Worm (Caenorhabditis elegans) whole organism, L4 larva: ENCODE results near the gene T22D1.1.

Source experiments
- F26F4.8 ChIP-seq: fragments of 200-800 bp; sonication (Bioruptor generic); conservative IDR thresholded peaks from 2 replicates; pipeline ENCODE4 v1.3.6; 2022; ENCODE audit warnings: missing genetic modification characterization, missing compliant biosample characterization
- F37D6.2 ChIP-seq: sonication (generic microtip); optimal IDR thresholded peaks from 2 replicates; lab custom pipeline; 2016; ENCODE audit warnings: mild to moderate bottlenecking, missing genetic modification characterization, missing compliant biosample characterization
- F44E2.7 ChIP-seq: fragments of 200-800 bp; sonication (Bioruptor generic); IDR thresholded peaks from 2 replicates; pipeline ENCODE4 v2.1.2; 2022; ENCODE audit warnings: missing genetic modification characterization, missing compliant biosample characterization
- F49E8.2 ChIP-seq: sonication (generic microtip); optimal IDR thresholded peaks from 2 replicates; lab custom pipeline; 2016; ENCODE audit warnings: missing compliant biosample characterization, mild to moderate bottlenecking, missing genetic modification characterization, borderline replicate concordance
- R02D3.7 ChIP-seq: fragments of 150-350 bp; sonication (generic microtip); optimal IDR thresholded peaks from 3 replicates; lab custom pipeline; 2014; ENCODE audit warnings: missing biosample characterization, missing genetic modification characterization
- T20F7.1 ChIP-seq: fragments of 200-800 bp; sonication (Bioruptor generic); optimal IDR thresholded peaks from 2 replicates; lab custom pipeline; 2018; ENCODE audit warnings: mild to moderate bottlenecking, missing genetic modification characterization, missing compliant biosample characterization
- T26A8.4 ChIP-seq: fragments of 200-800 bp; sonication (Bioruptor generic); IDR thresholded peaks from 2 replicates; pipeline ENCODE4 v1.3.6; 2022; ENCODE audit warnings: missing genetic modification characterization, missing compliant biosample characterization
- Y48G9A.11 ChIP-seq: fragments of 200-800 bp; sonication (Bioruptor generic); IDR thresholded peaks from 2 replicates; pipeline ENCODE4 v1.3.6; 2022; ENCODE audit warnings: missing genetic modification reagents, missing genetic modification characterization, missing compliant biosample characterization
- Y5F2A.4 ChIP-seq: fragments of 200-800 bp; sonication (Bioruptor generic); optimal IDR thresholded peaks from 2 replicates; lab custom pipeline; 2018; ENCODE audit warnings: mild to moderate bottlenecking, missing genetic modification characterization, missing compliant biosample characterization
- ZK337.2 ChIP-seq: fragments of 200-800 bp; sonication (Bioruptor generic); IDR thresholded peaks from 2 replicates; pipeline ENCODE4 v1.3.6; 2022; ENCODE audit warnings: missing genetic modification reagents, missing genetic modification characterization, missing compliant biosample characterization
- aly-2 ChIP-seq: sonication (generic microtip); optimal IDR thresholded peaks from 2 replicates; lab custom pipeline; 2018; ENCODE audit warnings: missing biosample characterization, missing genetic modification characterization
- ama-1 ChIP-seq: fragments of 150-350 bp; optimal IDR thresholded peaks from 2 replicates; lab custom pipeline; 2014; ENCODE audit warnings: inconsistent platforms, mixed read lengths
- arid-1 ChIP-seq: fragments of 200-800 bp; sonication (Bioruptor generic); conservative IDR thresholded peaks from 2 replicates; pipeline ENCODE4 v1.3.6; 2022; ENCODE audit warnings: missing genetic modification reagents, missing genetic modification characterization, missing compliant biosample characterization
- attf-4 ChIP-seq: sonication (generic microtip); optimal IDR thresholded peaks from 3 replicates; lab custom pipeline; 2017; ENCODE audit warnings: missing biosample characterization, missing genetic modification characterization
- ceh-28 ChIP-seq: fragments of 150-350 bp; optimal IDR thresholded peaks from 2 replicates; lab custom pipeline; 2014; ENCODE audit warnings: missing biosample characterization, missing genetic modification reagents, missing genetic modification characterization
- ceh-82 ChIP-seq: sonication (generic microtip); optimal IDR thresholded peaks from 2 replicates; lab custom pipeline; 2017; ENCODE audit warnings: missing biosample characterization, missing genetic modification characterization
- cey-2 ChIP-seq: sonication (generic microtip); optimal IDR thresholded peaks from 3 replicates; lab custom pipeline; 2017; ENCODE audit warnings: missing genetic modification characterization, mild to moderate bottlenecking, missing compliant biosample characterization, antibody characterized with exemption, borderline replicate concordance; ENCODE audit not compliant: insufficient read depth
- ctbp-1 ChIP-seq: fragments of 200-800 bp; sonication (Bioruptor generic); IDR thresholded peaks from 2 replicates; pipeline ENCODE4 v1.3.6; 2022; ENCODE audit warnings: missing genetic modification reagents, missing genetic modification characterization, missing compliant biosample characterization
- dmd-6 ChIP-seq: fragments of 200-800 bp; sonication (Bioruptor generic); IDR thresholded peaks from 2 replicates; pipeline ENCODE4 v1.3.6; 2022; ENCODE audit warnings: missing genetic modification reagents, missing genetic modification characterization, missing compliant biosample characterization
- dve-1 ChIP-seq: sonication (generic microtip); optimal IDR thresholded peaks from 2 replicates; lab custom pipeline; 2017; ENCODE audit warnings: antibody characterized with exemption, mild to moderate bottlenecking, missing genetic modification characterization, missing compliant biosample characterization; ENCODE audit not compliant: insufficient read depth
- hmg-1.1 ChIP-seq: fragments of 200-800 bp; sonication (Bioruptor generic); IDR thresholded peaks from 2 replicates; pipeline ENCODE4 v1.3.6; 2022; ENCODE audit warnings: missing genetic modification reagents, missing genetic modification characterization, missing compliant biosample characterization
- jun-1 ChIP-seq: fragments of 150-350 bp; optimal IDR thresholded peaks from 2 replicates; lab custom pipeline; 2014; ENCODE audit warnings: missing biosample characterization, missing genetic modification reagents, missing genetic modification characterization
- lin-13 ChIP-seq: fragments of 150-350 bp; optimal IDR thresholded peaks from 2 replicates; lab custom pipeline; 2014; ENCODE audit warnings: missing biosample characterization, missing genetic modification reagents, missing genetic modification characterization
- lin-38 ChIP-seq: fragments of 200-800 bp; sonication (Bioruptor generic); IDR thresholded peaks from 2 replicates; pipeline ENCODE4 v1.3.6; 2022; ENCODE audit warnings: missing genetic modification reagents, missing genetic modification characterization, missing compliant biosample characterization
- lsy-2 ChIP-seq, 2 experiments: fragments of 150-350 bp in 1 of 2; sonication (generic microtip) in 1 of 2; optimal IDR thresholded peaks; 2 replicates each; lab custom pipeline; 2014 to 2017; ENCODE audit warnings: missing biosample characterization in 2 of 2, missing genetic modification characterization in 2 of 2
- mdt-29 ChIP-seq: fragments of 200-800 bp; sonication (Bioruptor generic); IDR thresholded peaks from 2 replicates; pipeline ENCODE4 v1.3.6; 2022; ENCODE audit warnings: missing genetic modification reagents, missing genetic modification characterization, missing compliant biosample characterization
- nhr-102 ChIP-seq: sonication (generic microtip); optimal IDR thresholded peaks from 2 replicates; lab custom pipeline; 2016; ENCODE audit warnings: mild to moderate bottlenecking, missing genetic modification characterization, moderate library complexity, missing compliant biosample characterization
- nhr-237 ChIP-seq: sonication (generic microtip); optimal IDR thresholded peaks from 2 replicates; lab custom pipeline; 2017; ENCODE audit warnings: missing biosample characterization, missing genetic modification characterization
- nhr-25 ChIP-seq: sonication (generic microtip); optimal IDR thresholded peaks from 2 replicates; lab custom pipeline; 2017; ENCODE audit warnings: missing genetic modification characterization, mild to moderate bottlenecking, missing compliant biosample characterization, antibody characterized with exemption, moderate library complexity, borderline replicate concordance; ENCODE audit not compliant: insufficient read depth
- nhr-41 ChIP-seq: fragments of 200-800 bp; sonication (Bioruptor generic); IDR thresholded peaks from 2 replicates; pipeline ENCODE4 v1.3.6; 2022; ENCODE audit warnings: missing genetic modification reagents, missing genetic modification characterization, missing compliant biosample characterization
- nhr-42 ChIP-seq: fragments of 200-800 bp; sonication (Bioruptor generic); IDR thresholded peaks from 2 replicates; pipeline ENCODE4 v1.3.6; 2022; ENCODE audit warnings: missing genetic modification characterization, missing compliant biosample characterization
- nhr-48 ChIP-seq: sonication (generic microtip); optimal IDR thresholded peaks from 2 replicates; lab custom pipeline; 2016; ENCODE audit warnings: mild to moderate bottlenecking, missing genetic modification characterization, missing compliant biosample characterization
- pha-4 ChIP-seq, 2 experiments: fragments of 150-350 bp in 1 of 2; fragments of 200-800 bp in 1 of 2; sonication (Bioruptor generic) in 1 of 2; IDR thresholded peaks in 1 of 2; optimal IDR thresholded peaks in 1 of 2; 2 replicates each; pipeline versions ENCODE4 v1.3.6 to Lab custom; 2014 to 2022; ENCODE audit warnings: missing genetic modification characterization in 2 of 2, missing genetic modification reagents in 2 of 2, missing biosample characterization in 1 of 2, missing compliant biosample characterization in 1 of 2
- php-3 ChIP-seq: fragments of 200-800 bp; sonication (Bioruptor generic); IDR thresholded peaks from 2 replicates; pipeline ENCODE4 v1.3.6; 2022; ENCODE audit warnings: missing genetic modification reagents, missing genetic modification characterization, missing compliant biosample characterization
- set-16 ChIP-seq: fragments of 200-800 bp; sonication (Bioruptor generic); IDR thresholded peaks from 2 replicates; pipeline ENCODE4 v1.3.6; 2022; ENCODE audit warnings: missing genetic modification reagents, missing genetic modification characterization, missing compliant biosample characterization
- snpc-1.2 ChIP-seq: fragments of 200-800 bp; sonication (Bioruptor generic); IDR thresholded peaks from 2 replicates; pipeline ENCODE4 v1.3.6; 2022; ENCODE audit warnings: missing genetic modification reagents, missing genetic modification characterization, missing compliant biosample characterization
- snpc-4 ChIP-seq: fragments of 150-350 bp; optimal IDR thresholded peaks from 2 replicates; lab custom pipeline; 2014; ENCODE audit warnings: missing biosample characterization, missing genetic modification characterization
- tra-1 ChIP-seq: fragments of 200-800 bp; sonication (Bioruptor generic); IDR thresholded peaks from 2 replicates; pipeline ENCODE4 v1.3.6; 2022; ENCODE audit warnings: missing genetic modification reagents, missing genetic modification characterization, missing compliant biosample characterization
- vab-7 ChIP-seq: fragments of 200-800 bp; sonication (Bioruptor generic); IDR thresholded peaks from 2 replicates; pipeline ENCODE4 v1.3.6; 2022; ENCODE audit warnings: missing genetic modification reagents, missing genetic modification characterization, missing compliant biosample characterization
- zag-1 ChIP-seq: fragments of 150-350 bp; optimal IDR thresholded peaks from 2 replicates; lab custom pipeline; 2014; ENCODE audit warnings: missing biosample characterization, missing genetic modification characterization
- zip-2 ChIP-seq: fragments of 150-350 bp; optimal IDR thresholded peaks from 2 replicates; lab custom pipeline; 2014; ENCODE audit warnings: missing biosample characterization, missing genetic modification characterization
- ztf-7 ChIP-seq: fragments of 150-350 bp; optimal IDR thresholded peaks from 2 replicates; lab custom pipeline; 2014; ENCODE audit warnings: missing biosample characterization, missing genetic modification characterization

T22D1.1 gene

DNA sequence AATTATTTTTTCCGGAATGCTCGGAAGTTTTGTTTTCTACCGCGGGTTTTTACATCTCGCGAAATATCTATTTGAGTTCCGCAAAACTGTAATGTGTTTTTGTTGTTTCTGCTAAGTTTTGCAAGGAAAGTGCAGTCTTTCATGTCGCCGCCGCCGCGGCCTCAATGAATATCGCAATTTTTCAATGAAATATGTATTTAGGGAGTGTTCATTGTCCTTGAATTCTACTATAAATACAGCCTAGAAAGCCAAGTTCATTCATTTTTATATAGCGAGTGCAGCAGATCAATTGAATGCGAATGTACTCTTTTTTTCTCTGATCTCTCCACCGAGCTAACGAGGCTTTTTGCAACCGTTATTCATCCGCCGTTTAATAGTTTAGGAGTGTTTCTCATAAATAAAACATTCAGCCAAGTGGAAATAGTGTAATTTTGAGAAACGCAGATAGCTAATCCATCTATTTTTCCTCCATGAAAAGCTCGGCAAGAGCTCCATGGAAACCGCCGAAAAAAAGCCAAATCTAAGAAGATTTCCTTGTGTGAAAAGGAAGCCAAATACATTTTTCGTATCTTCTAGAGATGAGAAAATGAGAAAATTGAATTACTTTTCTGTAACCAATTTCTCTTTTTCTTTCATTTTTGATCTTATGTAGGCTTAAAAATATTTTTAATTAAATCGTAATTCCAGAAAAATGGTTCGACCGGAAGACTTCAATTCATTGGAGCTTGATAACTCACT, 10.2 kb upstream of the T22D1.1 start, which contains the start of gene T22D1.3:
Gene T22D1.3, plus strand, starts transcription at position 688 of the 738 bp plus-strand sequence.
- TF ChIP-seq nhr-237 (tag; lab: Kevin White, UChicago) (no peak), snpc-1.2 (GFP tag; lab: Robert Waterston, UW) (peak; percentile 59), lin-38 (GFP tag; lab: Robert Waterston, UW) (peak; percentile 36), pha-4 (GFP tag; IDR thresholded peaks at IDR 0.05; lab: Robert Waterston, UW) (0 out of 2 replicates have a peak, but pooled peaks have one; percentile 35), pha-4 (tag; optimal IDR thresholded peaks at IDR 0.05; lab: Kevin White, UChicago) (no peak), lsy-2 (tag; optimal IDR thresholded peaks at IDR 0.05; lab: Kevin White, UChicago) (peak in 1 of 2 experiments; percentile 15), ceh-28 (no peak), Y5F2A.4 (GFP tag; lab: Kevin White, UChicago) (peak; percentile 47), T26A8.4 (GFP tag; lab: Robert Waterston, UW) (peak; percentile 42; the same call in 1 of the 2 replicates), nhr-102 (tag; lab: Kevin White, UChicago) (peak; percentile 34), ama-1 (lab: Kevin White, UChicago) (peak; percentile 28)
- TF ChIP-seq, all 104 proteins: peak for 8

DNA sequence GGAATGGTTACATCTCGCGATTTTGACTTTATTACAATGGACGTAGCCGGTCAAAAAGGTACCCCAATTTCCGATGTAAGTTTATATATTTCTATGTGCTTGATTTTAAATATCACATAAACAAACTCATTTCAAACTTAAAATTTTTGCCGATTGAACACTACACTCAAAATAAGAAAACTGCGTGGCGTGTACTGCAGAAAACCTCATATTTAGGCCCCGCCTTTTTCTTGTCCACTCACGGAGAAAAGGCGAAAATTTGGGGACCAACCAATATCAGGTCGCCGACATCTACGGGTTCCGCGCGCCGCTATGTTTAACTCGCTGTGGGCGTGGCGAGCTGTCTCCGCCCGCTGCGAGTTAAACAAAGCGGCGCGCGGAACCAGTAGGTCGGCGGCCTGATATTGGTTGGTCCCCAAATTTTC, 9.0 kb upstream of the T22D1.1 start:
- TF ChIP-seq arid-1 (0 out of 2 replicates have a peak, but pooled peaks have one; percentile 21), F49E8.2 (tag; lab: Kevin White, UChicago) (peak; percentile 21), lin-38 (GFP tag; lab: Robert Waterston, UW) (peak; percentile 56), set-16 (GFP tag; lab: Robert Waterston, UW) (peak; percentile 40), ctbp-1 (peak; percentile 47; the same call in 1 of the 2 replicates), vab-7 (GFP tag; lab: Robert Waterston, UW) (0 out of 2 replicates have a peak, but pooled peaks have one; percentile 31), snpc-1.2 (GFP tag; lab: Robert Waterston, UW) (peak; percentile 88)
- TF ChIP-seq, all 104 proteins: peak for 7; not testable (repeated sequence) for 97

DNA sequence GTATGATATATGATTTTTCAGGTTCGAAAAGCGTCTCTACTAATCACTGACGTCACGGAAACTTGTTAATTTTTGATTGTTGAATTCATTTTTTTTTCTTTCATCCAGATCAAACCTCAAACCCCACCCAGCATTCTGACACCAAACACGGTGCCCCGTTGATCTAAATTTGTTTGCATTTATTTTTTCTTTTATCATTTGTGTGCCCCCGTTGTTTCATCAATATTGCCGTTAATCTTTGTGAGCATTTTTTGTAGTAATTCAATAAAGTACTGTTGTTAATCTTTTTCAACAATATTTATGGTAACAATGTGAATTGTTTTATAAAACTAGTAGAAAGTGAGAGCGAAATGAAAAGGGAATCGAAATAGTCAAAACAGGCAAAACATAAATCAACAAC, 6.3 kb upstream of the T22D1.1 start:
- TF ChIP-seq lin-38 (GFP tag; lab: Robert Waterston, UW), result 0 out of 2 replicates have a peak, but pooled peaks have one; percentile 24
- TF ChIP-seq F49E8.2 (tag; lab: Kevin White, UChicago), result no peak
- no peak for TF ChIP-seq attf-4

DNA sequence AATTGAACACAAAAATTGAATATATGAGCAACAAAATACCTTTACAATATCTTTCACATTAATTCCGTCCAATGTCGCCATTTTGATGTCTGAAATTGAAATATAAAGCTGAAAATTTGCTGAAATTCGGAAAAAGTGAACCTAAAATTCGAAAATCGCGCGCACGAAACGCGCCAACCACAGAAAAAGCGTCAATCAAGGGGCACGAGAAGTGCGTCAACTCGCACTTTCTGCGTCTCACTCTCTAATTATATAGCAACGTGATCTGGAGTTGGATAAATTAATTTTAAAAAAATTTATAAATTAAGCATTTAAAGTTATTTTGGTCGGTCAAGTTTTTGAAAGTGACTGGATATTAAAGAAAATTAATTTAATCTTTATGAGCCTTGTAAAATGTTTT, 3.9 kb upstream of the T22D1.1 start, which contains the start of gene ruvb-2:
Gene ruvb-2, minus strand, starts transcription at position 89 of the 400 bp plus-strand sequence.
- peak; percentile 88 for TF ChIP-seq dve-1 (tag; lab: Kevin White, UChicago)
- peak; percentile 83 for TF ChIP-seq T20F7.1 (GFP tag; lab: Kevin White, UChicago)
- TF ChIP-seq dmd-6 (GFP tag; lab: Robert Waterston, UW), result peak; percentile 70
- peak; percentile 26 for TF ChIP-seq nhr-48 (tag; lab: Kevin White, UChicago)
- TF ChIP-seq ceh-28, result no peak
- TF ChIP-seq R02D3.7 (tag; lab: Kevin White, UChicago), result no peak
- no peak for TF ChIP-seq ZK337.2
- no peak for TF ChIP-seq php-3 (GFP tag; lab: Robert Waterston, UW)
- no peak for TF ChIP-seq F44E2.7 (GFP tag; lab: Robert Waterston, UW)
- TF ChIP-seq ztf-7, result peak; percentile 55
- no peak for TF ChIP-seq nhr-41 (GFP tag; lab: Robert Waterston, UW)
- TF ChIP-seq jun-1, result peak; percentile 11
- TF ChIP-seq cey-2, result no peak
- TF ChIP-seq F26F4.8 (GFP tag; lab: Robert Waterston, UW), result no peak
- no peak for TF ChIP-seq snpc-4
- TF ChIP-seq nhr-42 (GFP tag; lab: Robert Waterston, UW), result peak; percentile 33; the same call in 1 of the 2 replicates
- no peak for TF ChIP-seq Y48G9A.11 (GFP tag; lab: Robert Waterston, UW)
- no peak for TF ChIP-seq ceh-82
- TF ChIP-seq nhr-25 (tag; lab: Kevin White, UChicago), result no peak
- TF ChIP-seq hmg-1.1 (GFP tag; lab: Robert Waterston, UW), result peak; percentile 61
- peak; percentile 18; the same call in 1 of the 2 replicates for TF ChIP-seq tra-1
- TF ChIP-seq F37D6.2 (tag; lab: Kevin White, UChicago), result peak; percentile 66
- TF ChIP-seq lin-13 (GFP tag; lab: Kevin White, UChicago), result peak; percentile 65
- no peak for TF ChIP-seq ama-1 (lab: Kevin White, UChicago)
- no peak for TF ChIP-seq mdt-29
- TF ChIP-seq zip-2, result no peak
- no peak for TF ChIP-seq zag-1 (tag; lab: Kevin White, UChicago)
- TF ChIP-seq aly-2, result no peak
